Worm (Caenorhabditis elegans): Measurements from ENCODE around the gene F58F9.1.

ce11 chrIV:6290741-6291140 is 41.1 kb downstream of the F58F9.1 start, which contains the start of gene srv-24:
- TF ChIP-seq R02D3.7 (tag; optimal IDR thresholded peaks at IDR 0.05) = no peak
- TF ChIP-seq fkh-10 (GFP tag; optimal IDR thresholded peaks at IDR 0.05) = no peak
- TF ChIP-seq fos-1 (tag; optimal IDR thresholded peaks at IDR 0.05) = no peak
- no peak for TF ChIP-seq ceh-82 (tag; optimal IDR thresholded peaks at IDR 0.05)
- no peak for TF ChIP-seq pha-4 (tag; optimal IDR thresholded peaks at IDR 0.05)
- TF ChIP-seq lin-39 (tag; optimal IDR thresholded peaks at IDR 0.05) = no peak
- no peak for TF ChIP-seq ama-1 (optimal IDR thresholded peaks at IDR 0.05)
- no peak for TF ChIP-seq ceh-16 (tag; optimal IDR thresholded peaks at IDR 0.05)

Measured in whole organism, L3 larva.